Fruit fly (Drosophila melanogaster) whole organism, adult: Measurements from ENCODE around the gene Targ3.

Experiments used
- CG11617 ChIP-seq: fragments of 200-800 bp; sonication (Bioruptor generic); optimal IDR thresholded peaks from 2 replicates; lab custom pipeline; 2017; ENCODE audit warnings: mild to moderate bottlenecking, missing biosample characterization, missing genetic modification reagents, missing genetic modification characterization
- CG12768 ChIP-seq: fragments of 200-800 bp; sonication (Bioruptor generic); optimal IDR thresholded peaks from 2 replicates; lab custom pipeline; 2017; ENCODE audit warnings: missing biosample characterization, missing genetic modification characterization, mild to moderate bottlenecking, moderate library complexity, missing genetic modification reagents
- CG1620 ChIP-seq: fragments of 200-800 bp; sonication (Bioruptor generic); optimal IDR thresholded peaks from 2 replicates; lab custom pipeline; 2016; ENCODE audit warnings: missing biosample characterization, missing genetic modification characterization
- CG33017 ChIP-seq: fragments of 200-800 bp; sonication (Bioruptor generic); optimal IDR thresholded peaks from 2 replicates; lab custom pipeline; 2018; ENCODE audit warnings: missing biosample characterization, mild to moderate bottlenecking, missing genetic modification characterization, moderate library complexity
- CG5204 ChIP-seq: fragments of 200-800 bp; sonication (Bioruptor generic); optimal IDR thresholded peaks from 2 replicates; lab custom pipeline; 2016; ENCODE audit warnings: missing biosample characterization, missing genetic modification characterization
- Clk ChIP-seq: fragments of 200-800 bp; sonication (Bioruptor generic); optimal IDR thresholded peaks from 2 replicates; lab custom pipeline; 2017; ENCODE audit warnings: missing biosample characterization, missing genetic modification characterization
- Crg-1 ChIP-seq: fragments of 200-800 bp; sonication (Bioruptor generic); optimal IDR thresholded peaks from 2 replicates; lab custom pipeline; 2016; ENCODE audit warnings: missing biosample characterization, missing genetic modification characterization
- Mnt ChIP-seq: fragments of 200-800 bp; sonication (Bioruptor generic); optimal IDR thresholded peaks from 2 replicates; lab custom pipeline; 2016; ENCODE audit warnings: missing biosample characterization, mild to moderate bottlenecking, missing genetic modification characterization
- bab1 ChIP-seq: fragments of 200-800 bp; sonication (Bioruptor generic); optimal IDR thresholded peaks from 3 replicates; lab custom pipeline; 2019; ENCODE audit warnings: missing biosample characterization, mild to moderate bottlenecking, missing genetic modification characterization, moderate library complexity
- cic ChIP-seq: fragments of 200-800 bp; sonication (Bioruptor generic); optimal IDR thresholded peaks from 2 replicates; lab custom pipeline; 2017; ENCODE audit warnings: missing biosample characterization, mild to moderate bottlenecking, missing genetic modification characterization, moderate library complexity
- cnc ChIP-seq, 2 experiments: fragments of >200 bp; optimal IDR thresholded peaks; 2 replicates each; lab custom pipeline; 2017
- kay ChIP-seq: fragments of 200-800 bp; sonication (Bioruptor generic); peaks from one replicate; lab custom pipeline; 2016; ENCODE audit warnings: missing biosample characterization, missing genetic modification characterization, borderline replicate concordance
- ovo ChIP-seq: fragments of 200-800 bp; sonication (Bioruptor generic); optimal IDR thresholded peaks from 2 replicates; lab custom pipeline; 2016; ENCODE audit warnings: missing biosample characterization, missing genetic modification characterization
- pad ChIP-seq: fragments of 200-800 bp; sonication (Bioruptor generic); optimal IDR thresholded peaks from 3 replicates; lab custom pipeline; 2017; ENCODE audit warnings: missing biosample characterization, missing genetic modification characterization, mild to moderate bottlenecking, moderate library complexity, missing genetic modification reagents
- toe ChIP-seq: fragments of 200-800 bp; sonication (Bioruptor generic); optimal IDR thresholded peaks from 2 replicates; lab custom pipeline; 2016; ENCODE audit warnings: missing biosample characterization, missing genetic modification characterization

Gene Targ3

dm6 chr3L:21243417-21243816 lies 46.8 kb downstream of the Targ3 start:
- TF ChIP-seq Clk (GFP tag; lab: Kevin White, UChicago) (no peak), pad (no peak), Crg-1 (GFP tag; lab: Kevin White, UChicago) (no peak), ovo (GFP tag; lab: Kevin White, UChicago) (no peak), cnc (optimal IDR thresholded peaks at IDR 0.05; lab: Kevin White, UChicago) (no peak), cic (GFP tag; lab: Kevin White, UChicago) (no peak), Mnt (GFP tag; lab: Kevin White, UChicago) (no peak), CG1620 (GFP tag; lab: Kevin White, UChicago) (no peak), CG5204 (GFP tag; lab: Kevin White, UChicago) (no peak), CG33017 (tag; lab: Kevin White, UChicago) (no peak), kay (no peak), toe (GFP tag; lab: Kevin White, UChicago) (no peak), CG12768 (no peak), CG11617 (GFP tag; lab: Kevin White, UChicago) (no peak), bab1 (GFP tag; lab: Kevin White, UChicago) (no peak)
